Worm (Caenorhabditis elegans): ENCODE data around the gene F54C8.7.
"Not testable (repeated sequence)": the region's sequence is repeated elsewhere in the genome, so short reads cannot be mapped to it uniquely, and the experiment has no call there.

Gene F54C8.7

ce11 chrIII:9426301-9426700 lies 27.6 kb downstream of the F54C8.7 start, which contains the start of gene T26G10.5:
T26G10.5 (minus strand) TSS chrIII:9426401.
- no peak for TF ChIP-seq tra-4 (tag; optimal IDR thresholded peaks at IDR 0.05)
- TF ChIP-seq aly-1 (tag; optimal IDR thresholded peaks at IDR 0.05): no peak
- TF ChIP-seq hnd-1 (tag; optimal IDR thresholded peaks at IDR 0.05): no peak
- no peak for TF ChIP-seq sea-1 (GFP tag; conservative IDR thresholded peaks at IDR 0.05)
- TF ChIP-seq pes-1 (GFP tag; IDR thresholded peaks at IDR 0.05): no peak
- TF ChIP-seq B0310.2 (tag; optimal IDR thresholded peaks at IDR 0.05): no peak
- TF ChIP-seq ama-1 (optimal IDR thresholded peaks at IDR 0.05): no peak
- TF ChIP-seq tbx-37 (GFP tag; conservative IDR thresholded peaks at IDR 0.05): no peak
- TF ChIP-seq hmg-4 (GFP tag; optimal IDR thresholded peaks at IDR 0.05): no peak
- no peak for TF ChIP-seq ceh-13 (GFP tag; optimal IDR thresholded peaks at IDR 0.05)
- TF ChIP-seq flt-1 (GFP tag; IDR thresholded peaks at IDR 0.05): no peak
- no peak for TF ChIP-seq F13C5.2 (tag; optimal IDR thresholded peaks at IDR 0.05)
- TF ChIP-seq ets-7 (tag; optimal IDR thresholded peaks at IDR 0.05): no peak
- TF ChIP-seq ceh-36 (tag; optimal IDR thresholded peaks at IDR 0.05): no peak
- no peak for TF ChIP-seq scrt-1 (GFP tag; IDR thresholded peaks at IDR 0.05)
- TF ChIP-seq tbx-11 (GFP tag; IDR thresholded peaks at IDR 0.05): no peak

- TF ChIP-seq ceh-13 (GFP tag; optimal IDR thresholded peaks at IDR 0.05); hmg-4 (GFP tag; optimal IDR thresholded peaks at IDR 0.05); hmbx-1 (tag; optimal IDR thresholded peaks at IDR 0.05): not testable (repeated sequence)
These were observed 33.6 kb downstream of the F54C8.7 start, which contains the start of gene T26G10.4 for ce11 chrIII:9420231-9420630. T26G10.4 (plus strand) TSS chrIII:9420531.

ce11 chrIII:9413340-9413739 lies 40.5 kb downstream of the F54C8.7 start, which contains the start of gene T26G10.3:
T26G10.3 (minus strand) TSS chrIII:9413440.
- TF ChIP-seq aly-1 (tag; optimal IDR thresholded peaks at IDR 0.05) (no peak), hnd-1 (tag; optimal IDR thresholded peaks at IDR 0.05) (no peak), sea-1 (GFP tag; conservative IDR thresholded peaks at IDR 0.05) (no peak), hmbx-1 (tag; optimal IDR thresholded peaks at IDR 0.05) (no peak), ceh-36 (tag; optimal IDR thresholded peaks at IDR 0.05) (no peak), B0310.2 (tag; optimal IDR thresholded peaks at IDR 0.05) (no peak), ceh-13 (GFP tag; optimal IDR thresholded peaks at IDR 0.05) (no peak), scrt-1 (GFP tag; IDR thresholded peaks at IDR 0.05) (no peak), pes-1 (GFP tag; IDR thresholded peaks at IDR 0.05) (no peak), ama-1 (optimal IDR thresholded peaks at IDR 0.05) (no peak), ets-7 (tag; optimal IDR thresholded peaks at IDR 0.05) (no peak), tra-4 (tag; optimal IDR thresholded peaks at IDR 0.05) (no peak), tbx-37 (GFP tag; conservative IDR thresholded peaks at IDR 0.05) (no peak), F13C5.2 (tag; optimal IDR thresholded peaks at IDR 0.05) (no peak)

- 0 out of 2 replicates have a peak, but pooled peaks have one; percentile 7 for TF ChIP-seq tbx-11 (GFP tag; IDR thresholded peaks at IDR 0.05)
- TF ChIP-seq scrt-1 (GFP tag; IDR thresholded peaks at IDR 0.05): peak; percentile 65
- 0 out of 2 replicates have a peak, but pooled peaks have one; percentile 51 for TF ChIP-seq sea-1 (GFP tag; conservative IDR thresholded peaks at IDR 0.05)
- TF ChIP-seq pes-1 (GFP tag; IDR thresholded peaks at IDR 0.05): peak; percentile 51
These were observed 45.6 kb downstream of the F54C8.7 start for ce11 chrIII:9408304-9408703.

- TF ChIP-seq hmg-4 (GFP tag; optimal IDR thresholded peaks at IDR 0.05): no peak
- no peak for TF ChIP-seq scrt-1 (GFP tag; IDR thresholded peaks at IDR 0.05)
- no peak for TF ChIP-seq sea-1 (GFP tag; conservative IDR thresholded peaks at IDR 0.05)
- TF ChIP-seq B0310.2 (tag; optimal IDR thresholded peaks at IDR 0.05): no peak
- TF ChIP-seq ceh-13 (GFP tag; optimal IDR thresholded peaks at IDR 0.05): no peak
- TF ChIP-seq flt-1 (GFP tag; IDR thresholded peaks at IDR 0.05): no peak
- no peak for TF ChIP-seq aly-1 (tag; optimal IDR thresholded peaks at IDR 0.05)
- no peak for TF ChIP-seq ets-7 (tag; optimal IDR thresholded peaks at IDR 0.05)
- TF ChIP-seq hmbx-1 (tag; optimal IDR thresholded peaks at IDR 0.05): no peak
- TF ChIP-seq hnd-1 (tag; optimal IDR thresholded peaks at IDR 0.05): no peak
- TF ChIP-seq ama-1 (optimal IDR thresholded peaks at IDR 0.05): no peak
- no peak for TF ChIP-seq tbx-11 (GFP tag; IDR thresholded peaks at IDR 0.05)
- TF ChIP-seq pes-1 (GFP tag; IDR thresholded peaks at IDR 0.05): no peak
- no peak for TF ChIP-seq tbx-37 (GFP tag; conservative IDR thresholded peaks at IDR 0.05)
- TF ChIP-seq F13C5.2 (tag; optimal IDR thresholded peaks at IDR 0.05): no peak
These were observed 47.3 kb downstream of the F54C8.7 start, which contains the start of gene T26G10.1 for ce11 chrIII:9406600-9406999. T26G10.1 (minus strand) TSS chrIII:9406641.
